Worm (Caenorhabditis elegans) whole organism, late embryonic: ENCODE measurements around the gene unc-112.

ENCODE experiments used
- C38D4.7 ChIP-seq: fragments of 200-800 bp; sonication (Bioruptor generic); optimal IDR thresholded peaks from 2 replicates; lab custom pipeline; 2018; ENCODE audit warnings: mild to moderate bottlenecking, missing genetic modification characterization, moderate library complexity, missing compliant biosample characterization
- F13H6.1 ChIP-seq: sonication (generic microtip); optimal IDR thresholded peaks from 2 replicates; lab custom pipeline; 2016; ENCODE audit warnings: missing genetic modification characterization, missing compliant biosample characterization
- K02D7.2 ChIP-seq: sonication (generic microtip); optimal IDR thresholded peaks from 2 replicates; lab custom pipeline; 2017; ENCODE audit warnings: mild to moderate bottlenecking, missing genetic modification characterization, missing compliant biosample characterization
- ahr-1 ChIP-seq: sonication (generic microtip); optimal IDR thresholded peaks from 2 replicates; lab custom pipeline; 2016; ENCODE audit warnings: missing genetic modification characterization, missing compliant biosample characterization
- ama-1 ChIP-seq: fragments of 150-350 bp; optimal IDR thresholded peaks from 2 replicates; lab custom pipeline; 2014
- ceh-18 ChIP-seq: sonication (generic microtip); optimal IDR thresholded peaks from 2 replicates; lab custom pipeline; 2016; ENCODE audit warnings: missing genetic modification characterization, missing compliant biosample characterization
- ceh-2 ChIP-seq: sonication (generic microtip); optimal IDR thresholded peaks from 2 replicates; lab custom pipeline; 2016; ENCODE audit warnings: missing genotype, missing genetic modification characterization, missing compliant biosample characterization
- ceh-22 ChIP-seq: sonication (generic microtip); optimal IDR thresholded peaks from 2 replicates; lab custom pipeline; 2017; ENCODE audit warnings: missing biosample characterization, missing genetic modification characterization
- ceh-24 ChIP-seq: sonication (generic microtip); optimal IDR thresholded peaks from 2 replicates; lab custom pipeline; 2016; ENCODE audit warnings: mild to moderate bottlenecking, missing genetic modification characterization, missing compliant biosample characterization
- ceh-31 ChIP-seq: sonication (generic microtip); optimal IDR thresholded peaks from 2 replicates; lab custom pipeline; 2016; ENCODE audit warnings: missing genetic modification characterization, missing compliant biosample characterization
- ceh-34 ChIP-seq: sonication (generic microtip); optimal IDR thresholded peaks from 2 replicates; lab custom pipeline; 2016; ENCODE audit warnings: mild to moderate bottlenecking, missing genetic modification characterization, missing compliant biosample characterization
- ceh-45 ChIP-seq: fragments of 200-800 bp; sonication (Bioruptor generic); IDR thresholded peaks from 2 replicates; pipeline ENCODE4 v1.3.6; 2022; ENCODE audit warnings: missing genetic modification reagents, missing genetic modification characterization, missing compliant biosample characterization
- ceh-48 ChIP-seq: sonication (generic microtip); optimal IDR thresholded peaks from 2 replicates; lab custom pipeline; 2016; ENCODE audit warnings: missing genetic modification characterization, inconsistent platforms, missing compliant biosample characterization
- ceh-6 ChIP-seq: fragments of 200-800 bp; sonication (Bioruptor generic); optimal IDR thresholded peaks from 2 replicates; lab custom pipeline; 2018; ENCODE audit warnings: mild to moderate bottlenecking, missing genetic modification characterization, missing compliant biosample characterization
- che-1 ChIP-seq: sonication (generic microtip); optimal IDR thresholded peaks from 2 replicates; lab custom pipeline; 2016; ENCODE audit warnings: mild to moderate bottlenecking, missing genetic modification characterization, missing compliant biosample characterization
- elt-2 ChIP-seq: sonication (generic microtip); optimal IDR thresholded peaks from 2 replicates; lab custom pipeline; 2016; ENCODE audit warnings: missing genetic modification reagents, missing genetic modification characterization, missing compliant biosample characterization
- elt-4 ChIP-seq: sonication (generic microtip); optimal IDR thresholded peaks from 2 replicates; lab custom pipeline; 2016; ENCODE audit warnings: missing genetic modification characterization, missing compliant biosample characterization
- ets-4 ChIP-seq: sonication (generic microtip); optimal IDR thresholded peaks from 2 replicates; lab custom pipeline; 2016; ENCODE audit warnings: missing genetic modification characterization, missing compliant biosample characterization
- fax-1 ChIP-seq: sonication (generic microtip); optimal IDR thresholded peaks from 2 replicates; lab custom pipeline; 2016; ENCODE audit warnings: missing genotype, missing genetic modification characterization, missing compliant biosample characterization
- fkh-10 ChIP-seq: fragments of 150-350 bp; optimal IDR thresholded peaks from 2 replicates; lab custom pipeline; 2014; ENCODE audit warnings: missing biosample characterization, missing genetic modification reagents, missing genetic modification characterization
- fkh-6 ChIP-seq: sonication (generic microtip); optimal IDR thresholded peaks from 2 replicates; lab custom pipeline; 2016; ENCODE audit warnings: missing genetic modification characterization, missing compliant biosample characterization
- hlh-30 ChIP-seq: sonication (generic microtip); optimal IDR thresholded peaks from 2 replicates; lab custom pipeline; 2017; ENCODE audit warnings: antibody characterized with exemption, missing genetic modification characterization, missing compliant biosample characterization; ENCODE audit not compliant: insufficient read depth
- hlh-8 ChIP-seq: sonication (generic microtip); optimal IDR thresholded peaks from 2 replicates; lab custom pipeline; 2016; ENCODE audit warnings: missing genotype, missing genetic modification characterization, missing compliant biosample characterization
- lim-6 ChIP-seq: sonication (generic microtip); optimal IDR thresholded peaks from 2 replicates; lab custom pipeline; 2016; ENCODE audit warnings: missing genetic modification characterization, missing compliant biosample characterization
- lin-11 ChIP-seq: fragments of 200-800 bp; sonication (Bioruptor generic); optimal IDR thresholded peaks from 2 replicates; lab custom pipeline; 2018; ENCODE audit warnings: mild to moderate bottlenecking, missing genetic modification characterization, missing compliant biosample characterization
- madf-2 ChIP-seq: sonication (generic microtip); optimal IDR thresholded peaks from 2 replicates; lab custom pipeline; 2017; ENCODE audit warnings: missing genetic modification characterization, missing compliant biosample characterization
- mec-3 ChIP-seq: sonication (generic microtip); optimal IDR thresholded peaks from 2 replicates; lab custom pipeline; 2016; ENCODE audit warnings: borderline replicate concordance, missing genetic modification characterization, missing compliant biosample characterization
- nfya-1 ChIP-seq: sonication (generic microtip); optimal IDR thresholded peaks from 2 replicates; lab custom pipeline; 2017; ENCODE audit warnings: missing genetic modification characterization, mild to moderate bottlenecking, missing compliant biosample characterization, antibody characterized with exemption, moderate library complexity
- nhr-11 ChIP-seq: fragments of 150-350 bp; optimal IDR thresholded peaks from 2 replicates; lab custom pipeline; 2014; ENCODE audit warnings: missing biosample characterization, missing genetic modification characterization
- nhr-232 ChIP-seq: sonication (generic microtip); optimal IDR thresholded peaks from 2 replicates; lab custom pipeline; 2016; ENCODE audit warnings: missing genetic modification characterization, missing compliant biosample characterization
- npax-4 ChIP-seq: sonication (generic microtip); optimal IDR thresholded peaks from 2 replicates; lab custom pipeline; 2016; ENCODE audit warnings: missing genetic modification characterization, missing compliant biosample characterization
- odd-2 ChIP-seq: sonication (generic microtip); optimal IDR thresholded peaks from 2 replicates; lab custom pipeline; 2017; ENCODE audit warnings: antibody characterized with exemption, mild to moderate bottlenecking, missing genetic modification characterization, missing compliant biosample characterization
- pag-3 ChIP-seq: sonication (generic microtip); optimal IDR thresholded peaks from 2 replicates; lab custom pipeline; 2016; ENCODE audit warnings: missing compliant biosample characterization, missing genetic modification characterization, borderline replicate concordance
- pat-9 ChIP-seq: fragments of 200-800 bp; sonication (Bioruptor generic); optimal IDR thresholded peaks from 2 replicates; lab custom pipeline; 2018; ENCODE audit warnings: mild to moderate bottlenecking, missing genetic modification characterization, moderate library complexity, missing compliant biosample characterization
- pax-1 ChIP-seq: fragments of 150-350 bp; optimal IDR thresholded peaks from 2 replicates; lab custom pipeline; 2014; ENCODE audit warnings: missing biosample characterization, missing genetic modification characterization
- pha-2 ChIP-seq: sonication (generic microtip); optimal IDR thresholded peaks from 2 replicates; lab custom pipeline; 2017; ENCODE audit warnings: mild to moderate bottlenecking, missing genetic modification characterization, missing compliant biosample characterization
- pha-4 ChIP-seq: fragments of 150-350 bp; optimal IDR thresholded peaks from 2 replicates; lab custom pipeline; 2018; ENCODE audit warnings: missing biosample characterization, missing genetic modification reagents, missing genetic modification characterization
- pros-1 ChIP-seq: fragments of 150-350 bp; optimal IDR thresholded peaks from 2 replicates; lab custom pipeline; 2014; ENCODE audit warnings: missing biosample characterization, missing genetic modification reagents, missing genetic modification characterization
- ref-2 ChIP-seq: sonication (generic microtip); optimal IDR thresholded peaks from 2 replicates; lab custom pipeline; 2016; ENCODE audit warnings: missing genetic modification characterization, missing compliant biosample characterization
- rnt-1 ChIP-seq: sonication (generic microtip); optimal IDR thresholded peaks from 2 replicates; lab custom pipeline; 2016; ENCODE audit warnings: missing genetic modification characterization, missing compliant biosample characterization
- sox-4 ChIP-seq: sonication (generic microtip); optimal IDR thresholded peaks from 2 replicates; lab custom pipeline; 2017; ENCODE audit warnings: mild to moderate bottlenecking, missing genetic modification characterization, inconsistent platforms, missing compliant biosample characterization
- syd-9 ChIP-seq: sonication (generic microtip); optimal IDR thresholded peaks from 2 replicates; lab custom pipeline; 2016; ENCODE audit warnings: mild to moderate bottlenecking, missing genetic modification characterization, moderate library complexity, missing compliant biosample characterization
- tbx-2 ChIP-seq: sonication (generic microtip); optimal IDR thresholded peaks from 2 replicates; lab custom pipeline; 2016; ENCODE audit warnings: missing genetic modification characterization, missing compliant biosample characterization
- unc-42 ChIP-seq: sonication (generic microtip); optimal IDR thresholded peaks from 2 replicates; lab custom pipeline; 2016; ENCODE audit warnings: missing genotype, missing genetic modification characterization, missing compliant biosample characterization
- zip-5 ChIP-seq: sonication (generic microtip); optimal IDR thresholded peaks from 2 replicates; lab custom pipeline; 2016; ENCODE audit warnings: missing genetic modification characterization, missing compliant biosample characterization
- ztf-16 ChIP-seq: sonication (generic microtip); optimal IDR thresholded peaks from 2 replicates; lab custom pipeline; 2017; ENCODE audit warnings: missing genetic modification characterization, missing compliant biosample characterization

Gene unc-112

DNA sequence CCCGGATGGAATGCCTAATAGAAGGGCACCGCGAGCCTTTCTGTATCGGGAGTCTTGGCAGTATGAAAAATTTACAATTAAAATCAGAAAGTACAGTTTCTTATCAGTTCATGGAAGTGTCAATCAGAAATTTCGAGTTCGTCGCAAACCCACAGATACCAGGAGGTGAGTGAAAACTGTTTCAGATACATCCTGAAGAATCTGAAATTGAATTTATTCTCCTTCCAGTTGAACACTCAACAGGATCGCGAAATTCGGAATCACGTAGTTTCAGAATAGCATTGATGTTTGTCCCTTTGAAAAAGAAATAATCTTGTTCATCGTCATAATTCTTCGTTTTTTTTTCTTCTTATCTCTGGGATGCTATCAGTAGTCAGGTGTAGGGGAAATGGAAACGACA is 19.7 kb upstream of the unc-112 start, which contains the start of gene fbxa-147:
Gene fbxa-147, plus strand, starts transcription at position 386 of the 400 bp plus-strand sequence.
- TF ChIP-seq fax-1 (tag; lab: Kevin White, UChicago) = no peak
- no peak for TF ChIP-seq madf-2 (tag; lab: Kevin White, UChicago)
- TF ChIP-seq ztf-16 (tag; lab: Kevin White, UChicago) = no peak

DNA sequence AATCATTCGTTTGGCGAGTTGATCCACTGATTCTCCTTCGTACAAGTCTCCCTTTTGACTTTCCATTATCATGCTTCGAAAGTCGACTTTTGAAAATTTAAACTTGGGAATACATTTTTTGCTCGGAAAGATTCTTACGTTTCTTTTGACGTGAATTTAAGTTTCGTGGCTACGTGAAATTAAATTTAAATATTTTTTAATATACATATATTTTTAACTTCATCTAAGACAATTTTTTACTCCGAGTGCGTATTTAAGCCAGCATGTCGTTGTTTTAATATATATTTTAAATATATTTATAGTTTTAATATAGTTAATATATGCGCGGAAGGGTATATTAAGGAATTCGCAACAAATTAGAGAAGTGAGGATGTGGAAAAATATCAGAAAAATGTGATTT is 19.2 kb upstream of the unc-112 start, which contains the start of gene R08A2.2:
Gene R08A2.2, minus strand, starts transcription at position 101 of the 400 bp plus-strand sequence.
- no peak for TF ChIP-seq nfya-1 (tag; lab: Kevin White, UChicago)
- TF ChIP-seq rnt-1 (tag; lab: Kevin White, UChicago) = no peak
- no peak for TF ChIP-seq ref-2
- TF ChIP-seq ceh-34 = no peak
- TF ChIP-seq elt-2 (tag; lab: Kevin White, UChicago) = no peak
- no peak for TF ChIP-seq pag-3
- no peak for TF ChIP-seq ceh-2
- no peak for TF ChIP-seq elt-4 (tag; lab: Kevin White, UChicago)
- TF ChIP-seq pha-2 = no peak
- no peak for TF ChIP-seq ama-1
- no peak for TF ChIP-seq pat-9 (tag; lab: Kevin White, UChicago)
- TF ChIP-seq fkh-6 (tag; lab: Kevin White, UChicago) = no peak
- TF ChIP-seq nhr-232 (tag; lab: Kevin White, UChicago) = no peak
- no peak for TF ChIP-seq sox-4 (tag; lab: Kevin White, UChicago)
- no peak for TF ChIP-seq ceh-6
- no peak for TF ChIP-seq pha-4 (tag; lab: Kevin White, UChicago)
- TF ChIP-seq mec-3 = no peak
- TF ChIP-seq tbx-2 (tag; lab: Kevin White, UChicago) = no peak
- no peak for TF ChIP-seq pax-1 (tag; lab: Kevin White, UChicago)
- no peak for TF ChIP-seq ceh-22

DNA sequence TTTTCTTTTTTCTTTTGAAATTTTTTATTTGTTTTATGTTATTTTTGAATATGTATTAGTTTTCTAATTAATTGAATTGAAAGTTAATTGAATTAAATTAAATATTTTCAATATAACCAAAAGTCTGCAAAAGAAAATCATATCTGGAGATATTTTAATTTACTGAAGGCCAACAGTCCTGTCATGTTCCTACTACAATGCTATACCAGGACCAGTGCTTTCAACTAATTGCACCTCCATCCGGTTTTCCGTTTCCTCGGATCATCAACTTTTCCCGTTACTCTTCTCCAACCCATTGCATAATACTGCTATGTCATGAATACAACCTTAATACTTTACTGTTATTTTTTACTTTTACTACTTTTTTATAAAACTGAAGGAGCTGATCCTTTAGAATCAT is 15.9 kb upstream of the unc-112 start, which contains the start of gene R08A2.5:
Gene R08A2.5, plus strand, starts transcription at position 301 of the 400 bp plus-strand sequence.
- TF ChIP-seq mec-3 (no peak), unc-42 (tag; lab: Kevin White, UChicago) (no peak), ceh-18 (tag; lab: Kevin White, UChicago) (no peak), npax-4 (tag; lab: Kevin White, UChicago) (no peak), lim-6 (tag; lab: Kevin White, UChicago) (no peak), tbx-2 (tag; lab: Kevin White, UChicago) (no peak), odd-2 (no peak), lin-11 (tag; lab: Kevin White, UChicago) (no peak), ceh-6 (no peak)

DNA sequence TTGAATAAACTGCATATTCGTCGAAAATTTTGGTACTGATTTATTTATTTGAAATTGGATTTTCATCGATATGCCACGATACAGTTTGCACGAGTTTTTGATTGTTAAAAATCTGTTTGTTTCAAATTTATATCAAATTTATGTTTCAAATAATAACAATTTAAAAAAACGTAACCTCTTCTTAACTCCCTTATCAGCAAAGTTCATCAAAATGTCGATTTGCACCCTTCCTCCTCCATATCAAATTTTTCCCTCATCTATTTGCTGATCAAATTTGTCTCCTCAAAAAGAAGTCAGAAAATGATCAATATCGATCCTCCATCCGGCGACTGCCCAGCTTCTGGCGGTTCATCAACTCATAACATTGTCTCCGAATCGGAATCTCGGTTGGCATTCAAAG is 14.6 kb upstream of the unc-112 start, which contains the start of gene ssp-33:
Gene ssp-33, plus strand, starts transcription at position 301 of the 400 bp plus-strand sequence.
- no peak for TF ChIP-seq nfya-1 (tag; lab: Kevin White, UChicago)
- no peak for TF ChIP-seq ceh-48 (tag; lab: Kevin White, UChicago)
- no peak for TF ChIP-seq ceh-22
- TF ChIP-seq fkh-10 = no peak
- no peak for TF ChIP-seq ceh-34
- TF ChIP-seq F13H6.1 (tag; lab: Kevin White, UChicago) = no peak
- no peak for TF ChIP-seq nhr-11
- no peak for TF ChIP-seq fax-1 (tag; lab: Kevin White, UChicago)
- TF ChIP-seq C38D4.7 (GFP tag; lab: Kevin White, UChicago) = no peak
- no peak for TF ChIP-seq ets-4 (tag; lab: Kevin White, UChicago)

DNA sequence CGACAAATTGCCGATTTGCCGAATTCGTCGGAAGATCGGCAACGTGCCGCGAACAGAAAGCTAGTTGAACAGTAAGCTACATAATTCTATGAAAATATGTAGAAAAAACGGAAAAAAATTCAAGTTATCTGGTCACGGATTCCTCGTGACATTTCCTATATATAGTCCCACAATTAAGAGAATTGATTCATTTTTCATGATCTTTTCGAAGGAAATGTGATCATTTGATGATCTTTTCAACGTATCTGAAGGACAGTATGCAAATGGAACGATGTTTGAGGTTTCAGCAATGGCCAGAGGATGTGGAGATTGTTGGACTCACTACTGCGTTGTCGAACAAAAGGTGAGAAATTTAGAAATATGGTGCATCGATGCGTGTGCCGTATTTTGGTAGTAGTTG is 11.5 kb upstream of the unc-112 start, which contains the start of gene R08A2.9:
Gene R08A2.9, plus strand, starts transcription at position 301 of the 400 bp plus-strand sequence.
- no peak for TF ChIP-seq ceh-24 (tag; lab: Kevin White, UChicago)
- no peak for TF ChIP-seq fax-1 (tag; lab: Kevin White, UChicago)
- TF ChIP-seq hlh-8 (tag; lab: Kevin White, UChicago) = no peak
- TF ChIP-seq rnt-1 (tag; lab: Kevin White, UChicago) = no peak
- no peak for TF ChIP-seq pros-1 (tag; lab: Kevin White, UChicago)
- no peak for TF ChIP-seq nfya-1 (tag; lab: Kevin White, UChicago)
- TF ChIP-seq K02D7.2 (tag; lab: Kevin White, UChicago) = no peak
- no peak for TF ChIP-seq che-1 (tag; lab: Kevin White, UChicago)
- no peak for TF ChIP-seq hlh-30 (tag; lab: Kevin White, UChicago)
- no peak for TF ChIP-seq syd-9 (tag; lab: Kevin White, UChicago)
- TF ChIP-seq nhr-11 = no peak
- TF ChIP-seq zip-5 (tag; lab: Kevin White, UChicago) = no peak
- no peak for TF ChIP-seq unc-42 (tag; lab: Kevin White, UChicago)
- TF ChIP-seq ahr-1 = no peak
- TF ChIP-seq pag-3 = no peak
- no peak for TF ChIP-seq ceh-45 (GFP tag; lab: Robert Waterston, UW)
- TF ChIP-seq ceh-31 (tag; lab: Kevin White, UChicago) = no peak
